Fruit fly (Drosophila melanogaster): ENCODE measurements around the gene CG4045.

The CG4045 gene

DNA sequence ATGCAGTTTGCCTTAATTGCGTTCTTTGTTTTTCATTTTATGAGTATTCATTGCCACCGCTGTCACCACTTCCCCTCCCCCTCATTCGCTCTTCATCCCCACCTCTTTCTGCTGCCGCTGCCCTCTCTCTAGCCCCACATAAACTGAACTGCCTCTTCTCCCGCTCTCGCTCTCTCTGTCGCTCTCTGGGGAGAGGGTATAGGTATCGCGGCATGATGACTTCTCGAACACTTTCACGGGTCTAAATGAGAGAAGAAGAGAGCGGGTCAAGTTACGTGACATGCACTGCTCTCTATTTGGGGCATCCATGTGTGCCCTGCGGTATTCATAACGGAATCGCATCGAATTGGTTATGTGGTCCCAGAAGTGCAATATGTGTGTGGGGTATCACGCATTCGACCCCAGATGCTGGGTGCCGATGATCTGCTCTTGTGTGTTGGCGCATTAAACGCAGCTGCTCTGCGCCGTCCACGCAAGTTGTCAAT lies 8.0 kb upstream of the CG4045 start (continued):
- peak; percentile 73 for TF ChIP-seq Dad (GFP tag; optimal IDR thresholded peaks at IDR 0.05)
- TF ChIP-seq CG2875 (GFP tag; optimal IDR thresholded peaks at IDR 0.05), result peak; percentile 89
- peak; percentile 68 for TF ChIP-seq run (tag; optimal IDR thresholded peaks at IDR 0.05)
- TF ChIP-seq z (GFP tag; IDR thresholded peaks at IDR 0.05), result 0 out of 3 replicates have a peak, but pooled peaks have one; percentile 15
- TF ChIP-seq CG11504 (tag; optimal IDR thresholded peaks at IDR 0.05), result peak; percentile 79
- peak; percentile 84 for TF ChIP-seq PHDP (tag; optimal IDR thresholded peaks at IDR 0.05)
- peak in 1 of 2 experiments; percentile 38 for TF ChIP-seq crp (GFP tag; optimal IDR thresholded peaks at IDR 0.05)
- peak; percentile 73 for TF ChIP-seq CG6254 (GFP tag; optimal IDR thresholded peaks at IDR 0.05)
- TF ChIP-seq pum (GFP tag; optimal IDR thresholded peaks at IDR 0.05), result peak; percentile 82
- no peak for TF ChIP-seq grn (GFP tag; optimal IDR thresholded peaks at IDR 0.05)
- TF ChIP-seq Abd-B (GFP tag; optimal IDR thresholded peaks at IDR 0.05), result peak; percentile 77
- peak; percentile 74 for TF ChIP-seq CG3847 (GFP tag; IDR thresholded peaks at IDR 0.05)
- no peak for TF ChIP-seq CG34224 (GFP tag; IDR thresholded peaks at IDR 0.05; ENCODE audit: partially characterized antibody)
- peak; percentile 69 for TF ChIP-seq NC2α (GFP tag; optimal IDR thresholded peaks at IDR 0.05)
- peak; percentile 77 for TF ChIP-seq CG30403 (GFP tag; optimal IDR thresholded peaks at IDR 0.05)
- peak; percentile 27 for TF ChIP-seq CG4282 (GFP tag; optimal IDR thresholded peaks at IDR 0.05)
- TF ChIP-seq Atf-2 (GFP tag; optimal IDR thresholded peaks at IDR 0.05), result peak; percentile 79
- TF ChIP-seq bigmax (GFP tag; optimal IDR thresholded peaks at IDR 0.05), result peak; percentile 59
- TF ChIP-seq CG11247 (GFP tag; IDR thresholded peaks at IDR 0.05), result peak; percentile 70
- peak; percentile 82 for TF ChIP-seq tin (GFP tag; optimal IDR thresholded peaks at IDR 0.05)
- peak; percentile 54; the same call in 1 of the 3 replicates for TF ChIP-seq zen2 (GFP tag; IDR thresholded peaks at IDR 0.05; ENCODE audit: partially characterized antibody)
- TF ChIP-seq Dbx (GFP tag; IDR thresholded peaks at IDR 0.05), result peak; percentile 69; the same call in 1 of the 3 replicates
- peak; percentile 80 for TF ChIP-seq CG18599 (GFP tag; optimal IDR thresholded peaks at IDR 0.05)
- peak; percentile 88 for TF ChIP-seq Atf3 (GFP tag; optimal IDR thresholded peaks at IDR 0.05)
- TF ChIP-seq CG7271 (tag; optimal IDR thresholded peaks at IDR 0.05), result peak; percentile 9
- peak; percentile 83 for TF ChIP-seq CG11456 (GFP tag; IDR thresholded peaks at IDR 0.05)
- no peak for TF ChIP-seq inv (GFP tag; IDR thresholded peaks at IDR 0.05; ENCODE audit: partially characterized antibody)
- TF ChIP-seq Hr3 (GFP tag; optimal IDR thresholded peaks at IDR 0.05), result peak; percentile 80
- TF ChIP-seq gsb (GFP tag; IDR thresholded peaks at IDR 0.05), result peak; percentile 72
- TF ChIP-seq dysf (GFP tag; IDR thresholded peaks at IDR 0.05), result peak; percentile 89
- peak; percentile 86 for TF ChIP-seq sisA (GFP tag; IDR thresholded peaks at IDR 0.05)
- peak; percentile 97 for TF ChIP-seq Med (GFP tag)
- TF ChIP-seq cad (GFP tag; optimal IDR thresholded peaks at IDR 0.05), result no peak
- no peak for TF ChIP-seq sima (GFP tag; optimal IDR thresholded peaks at IDR 0.05)
- peak in 1 of 2 experiments; percentile 63 for TF ChIP-seq pan (optimal IDR thresholded peaks at IDR 0.05)
- peak; percentile 53 to 90 for TF ChIP-seq pan (GFP tag; optimal IDR thresholded peaks at IDR 0.05 in 1 of 2, IDR thresholded peaks at IDR 0.05 in 1 of 2)
- TF ChIP-seq CG13775 (GFP tag; optimal IDR thresholded peaks at IDR 0.05), result peak; percentile 60
- no peak for TF ChIP-seq CG16813 (GFP tag; IDR thresholded peaks at IDR 0.05; ENCODE audit: partially characterized antibody)
- TF ChIP-seq al (GFP tag; IDR thresholded peaks at IDR 0.05), result peak; percentile 64
- peak; percentile 56 for TF ChIP-seq CG9932 (GFP tag; IDR thresholded peaks at IDR 0.05)
- TF ChIP-seq toy (GFP tag; IDR thresholded peaks at IDR 0.05), result 0 out of 2 replicates have a peak, but pooled peaks have one; percentile 50
- TF ChIP-seq CG12104 (GFP tag; optimal IDR thresholded peaks at IDR 0.05), result peak; percentile 50
- peak; percentile 80 to 85 for TF ChIP-seq chif (GFP tag; optimal IDR thresholded peaks at IDR 0.05)
- peak; percentile 66; the same call in 1 of the 3 replicates for TF ChIP-seq otp (GFP tag; IDR thresholded peaks at IDR 0.05)
- TF ChIP-seq CG31365 (tag; optimal IDR thresholded peaks at IDR 0.05), result peak; percentile 74
- TF ChIP-seq CG4854 (GFP tag; optimal IDR thresholded peaks at IDR 0.05), result peak; percentile 52
- TF ChIP-seq ac (GFP tag; optimal IDR thresholded peaks at IDR 0.05), result peak; percentile 70
- TF ChIP-seq CG14050 (GFP tag; IDR thresholded peaks at IDR 0.05), result peak; percentile 75
- TF ChIP-seq nom (GFP tag; optimal IDR thresholded peaks at IDR 0.05), result peak; percentile 83
- TF ChIP-seq trem (tag; optimal IDR thresholded peaks at IDR 0.05), result peak; percentile 49

Measured in whole organism, embryonic.